Worm (Caenorhabditis elegans): ENCODE measurements around the gene srp-6.

The srp-6 gene

DNA sequence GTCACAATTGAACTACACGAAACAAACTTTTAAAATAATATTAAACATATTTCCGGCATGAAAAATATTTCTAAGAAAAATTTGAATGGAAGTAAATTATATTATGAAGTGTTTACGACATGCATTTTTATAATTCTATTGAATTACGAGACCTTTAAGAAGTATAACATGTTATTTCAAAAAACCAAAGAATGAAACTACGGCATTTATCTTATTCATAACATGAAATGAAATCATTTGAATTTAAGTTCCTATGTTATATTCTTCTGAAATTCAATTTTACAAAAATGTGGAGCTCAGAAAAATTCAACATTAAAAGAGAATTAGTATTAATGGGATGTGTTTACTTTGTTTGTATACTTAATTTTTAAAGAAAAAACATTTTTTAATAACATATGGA, 45.1 kb upstream of the srp-6 start, which contains the start of gene srw-71:
srw-71 (minus strand) TSS at position 101 of the 400 bp plus-strand sequence.
- TF ChIP-seq ets-4 (GFP tag; optimal IDR thresholded peaks at IDR 0.05) (no peak), snpc-3.4 (tag; optimal IDR thresholded peaks at IDR 0.05) (no peak), ceh-40 (GFP tag; IDR thresholded peaks at IDR 0.05) (no peak), bed-2 (GFP tag; IDR thresholded peaks at IDR 0.05) (no peak), hlh-12 (tag; optimal IDR thresholded peaks at IDR 0.05) (no peak), madf-6 (GFP tag; IDR thresholded peaks at IDR 0.05) (no peak), ceh-79 (tag; optimal IDR thresholded peaks at IDR 0.05) (no peak), aptf-3 (GFP tag; IDR thresholded peaks at IDR 0.05) (no peak), ceh-27 (GFP tag; optimal IDR thresholded peaks at IDR 0.05) (no peak), let-526 (GFP tag; IDR thresholded peaks at IDR 0.05) (no peak), madf-8 (GFP tag; conservative IDR thresholded peaks at IDR 0.05) (no peak), somi-1 (GFP tag; optimal IDR thresholded peaks at IDR 0.05) (no peak), F52B5.7 (tag; optimal IDR thresholded peaks at IDR 0.05) (no peak), him-1 (tag; optimal IDR thresholded peaks at IDR 0.05) (no peak), snpc-4 (GFP tag; optimal IDR thresholded peaks at IDR 0.05) (no peak), snpc-4 (tag; optimal IDR thresholded peaks at IDR 0.05) (no peak), Y53G8AR.9 (GFP tag; conservative IDR thresholded peaks at IDR 0.05) (no peak), F39B2.1 (GFP tag; IDR thresholded peaks at IDR 0.05) (no peak), B0035.1 (tag; optimal IDR thresholded peaks at IDR 0.05) (no peak)

DNA sequence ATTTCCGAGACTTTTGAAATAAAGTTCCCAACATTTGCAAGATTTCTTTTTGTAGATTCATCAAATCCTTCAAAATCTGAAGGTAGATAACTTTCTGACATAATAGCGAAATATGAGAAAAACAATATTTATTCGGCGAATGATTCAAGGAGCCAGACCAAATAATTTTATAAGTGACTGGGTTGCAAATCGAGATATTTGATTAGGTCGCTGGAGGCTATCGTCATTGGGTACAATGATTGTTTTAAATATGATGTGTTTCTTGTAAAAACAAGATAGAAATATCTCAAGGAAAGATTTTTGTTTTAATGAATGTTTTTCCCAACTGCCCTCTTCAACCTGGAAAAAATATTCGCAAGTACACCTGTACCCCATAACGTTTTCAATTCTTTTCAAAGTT, 43.0 kb upstream of the srp-6 start, which contains the start of gene srw-69:
srw-69 (minus strand) TSS at position 101 of the 400 bp plus-strand sequence.
- TF ChIP-seq egl-18 (GFP tag; IDR thresholded peaks at IDR 0.05) (no peak), nfya-2 (GFP tag; IDR thresholded peaks at IDR 0.05) (no peak), xnd-1 (tag; optimal IDR thresholded peaks at IDR 0.05) (no peak), rcor-1 (GFP tag; IDR thresholded peaks at IDR 0.05) (no peak), F10E7.11 (tag; optimal IDR thresholded peaks at IDR 0.05) (no peak), C17E4.6 (GFP tag; IDR thresholded peaks at IDR 0.05) (no peak), F57A8.1 (GFP tag; optimal IDR thresholded peaks at IDR 0.05) (no peak), hlh-26 (GFP tag; conservative IDR thresholded peaks at IDR 0.05) (no peak), F39B2.1 (GFP tag; IDR thresholded peaks at IDR 0.05) (no peak), lin-35 (GFP tag; optimal IDR thresholded peaks at IDR 0.05) (no peak), gei-17 (GFP tag; optimal IDR thresholded peaks at IDR 0.05) (no peak), K12H6.12 (tag; optimal IDR thresholded peaks at IDR 0.05) (no peak), Y56A3A.18 (GFP tag; IDR thresholded peaks at IDR 0.05) (no peak), hrde-1 (tag; optimal IDR thresholded peaks at IDR 0.05; ENCODE audit: borderline replicate concordance) (no peak), lin-26 (GFP tag; IDR thresholded peaks at IDR 0.05) (no peak), snpc-4 (GFP tag; optimal IDR thresholded peaks at IDR 0.05) (no peak), snpc-4 (tag; optimal IDR thresholded peaks at IDR 0.05) (no peak), cebp-2 (GFP tag; IDR thresholded peaks at IDR 0.05) (no peak), lir-1 (GFP tag; conservative IDR thresholded peaks at IDR 0.05) (no peak), nhr-27 (tag; optimal IDR thresholded peaks at IDR 0.05) (no peak)

DNA sequence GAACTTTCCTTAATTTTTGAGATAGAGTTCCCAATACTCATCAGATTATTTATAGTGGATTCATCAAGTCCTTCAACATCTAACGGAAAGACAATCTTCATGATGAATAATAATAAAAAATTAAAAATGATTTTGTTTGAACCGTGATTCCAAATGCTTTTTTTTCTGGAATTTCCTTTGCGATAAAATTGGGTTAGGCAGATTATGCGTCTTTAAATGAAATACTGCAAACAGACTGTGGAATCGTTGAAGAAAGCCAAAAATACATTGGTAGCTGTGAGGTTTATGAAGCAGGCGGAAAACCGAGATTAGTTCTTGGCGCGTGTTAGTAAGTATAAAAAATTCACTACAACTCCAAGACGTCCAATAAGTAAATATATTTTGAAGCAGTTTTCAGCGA, 40.7 kb upstream of the srp-6 start, which contains the start of gene srw-68:
srw-68 (minus strand) TSS at position 101 of the 400 bp plus-strand sequence.
- TF ChIP-seq dox-1 (GFP tag; IDR thresholded peaks at IDR 0.05) (no peak), nhr-27 (tag; optimal IDR thresholded peaks at IDR 0.05) (no peak), aptf-3 (GFP tag; IDR thresholded peaks at IDR 0.05) (no peak)

Measured in whole organism, young adult.